Fruit fly (Drosophila melanogaster) whole organism, pupa: ENCODE data around the gene Mtl.

Source experiments
- CG8301 ChIP-seq: fragments of 200-800 bp; sonication (Bioruptor generic); optimal IDR thresholded peaks from 2 replicates; lab custom pipeline; 2018; ENCODE audit warnings: missing biosample characterization, mild to moderate bottlenecking, missing genetic modification characterization
- CG9948 ChIP-seq: fragments of 200-800 bp; sonication (Bioruptor generic); optimal IDR thresholded peaks from 2 replicates; lab custom pipeline; 2018; ENCODE audit warnings: missing biosample characterization, mild to moderate bottlenecking, missing genetic modification characterization, moderate library complexity

DNA sequence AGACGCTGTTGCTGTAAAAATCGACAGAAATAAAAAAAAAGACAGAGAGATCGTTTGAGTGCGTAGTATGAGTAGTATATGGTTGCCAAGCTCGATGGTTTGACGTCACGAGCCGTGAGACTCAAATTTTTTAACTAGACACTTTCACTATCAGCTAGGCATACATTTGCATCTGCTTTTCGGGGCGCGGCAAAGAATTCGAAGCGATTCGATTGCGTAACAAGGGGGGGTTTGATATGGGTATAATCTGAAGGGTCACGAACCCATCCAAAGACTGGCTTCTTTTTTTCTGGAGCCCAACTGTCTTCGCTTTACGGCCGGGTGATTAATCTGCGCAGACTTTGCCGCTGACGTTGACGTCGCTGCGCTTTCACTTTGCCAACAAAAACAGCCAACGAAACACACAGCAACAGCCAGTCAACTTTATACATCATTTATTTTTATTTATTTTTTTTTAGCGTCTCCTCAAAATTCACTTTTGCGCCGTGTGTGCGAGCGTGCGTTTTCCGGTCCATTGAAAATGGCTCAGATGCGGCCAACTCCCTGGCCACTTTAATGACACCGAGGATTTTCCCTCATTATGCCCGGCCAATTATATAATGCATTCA is 42.5 kb upstream of the Mtl start:
- TF ChIP-seq CG8301 (no peak), CG9948 (tag; lab: Kevin White, UChicago) (no peak)
